Worm (Caenorhabditis elegans): Measurements from ENCODE around the gene gst-14.

Gene gst-14

ce11 chrII:13624330-13624729 lies 8.4 kb upstream of the gst-14 start, which contains the start of gene gst-16:
gst-16 (minus strand) TSS chrII:13624440.
- TF ChIP-seq sma-9 (GFP tag; optimal IDR thresholded peaks at IDR 0.05): no peak
- no peak for TF ChIP-seq sma-9 (tag; optimal IDR thresholded peaks at IDR 0.05)
- peak; percentile 70 for TF ChIP-seq skn-1 (tag; optimal IDR thresholded peaks at IDR 0.05)

- TF ChIP-seq unc-39 (tag; optimal IDR thresholded peaks at IDR 0.05) (no peak), ztf-1 (GFP tag; conservative IDR thresholded peaks at IDR 0.05) (no peak), sma-9 (GFP tag; optimal IDR thresholded peaks at IDR 0.05) (peak; percentile 63), sma-9 (tag; optimal IDR thresholded peaks at IDR 0.05) (no peak), nhr-21 (tag; optimal IDR thresholded peaks at IDR 0.05) (peak; percentile 61)
Measured at ce11 chrII:13617808-13618207, 1.9 kb upstream of the gst-14 start, which contains the start of gene gst-12. gst-12 (minus strand) TSS chrII:13618061.

- no peak for TF ChIP-seq nhr-23 (tag; optimal IDR thresholded peaks at IDR 0.05)
Measured at ce11 chrII:13614516-13614915, 1.4 kb downstream of the gst-14 start.

DNA sequence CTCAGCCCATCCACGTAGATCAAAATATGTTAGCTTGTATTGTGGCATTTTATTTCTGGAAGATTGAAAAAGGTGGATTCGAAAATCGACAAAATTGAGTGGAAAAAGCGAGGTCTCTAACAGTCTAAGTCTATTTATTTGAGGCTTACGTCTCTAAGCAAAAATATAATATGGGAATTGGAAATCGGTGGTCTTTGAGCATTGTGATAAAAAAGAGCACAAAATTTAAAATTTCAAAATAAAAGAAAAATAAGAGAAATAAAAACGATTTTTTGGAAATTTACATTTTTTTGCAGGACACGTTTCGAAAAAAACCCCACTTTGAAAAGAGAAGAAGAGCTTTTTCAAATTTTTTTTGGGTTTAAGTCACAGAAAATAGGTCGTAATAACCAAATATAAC lies 2.8 kb downstream of the gst-14 start, which contains the start of gene gst-15:
TSS of gene gst-15 (minus strand) at position 101 of the 400 bp plus-strand sequence.
- TF ChIP-seq nhr-11 (tag; optimal IDR thresholded peaks at IDR 0.05): no peak
- TF ChIP-seq ama-1 (optimal IDR thresholded peaks at IDR 0.05): no peak
- TF ChIP-seq mab-5 (tag; optimal IDR thresholded peaks at IDR 0.05): no peak
- no peak for TF ChIP-seq nhr-21 (tag; optimal IDR thresholded peaks at IDR 0.05)
- no peak for TF ChIP-seq C34F6.9 (tag; optimal IDR thresholded peaks at IDR 0.05)
- no peak for TF ChIP-seq mbf-1 (tag; optimal IDR thresholded peaks at IDR 0.05)

DNA sequence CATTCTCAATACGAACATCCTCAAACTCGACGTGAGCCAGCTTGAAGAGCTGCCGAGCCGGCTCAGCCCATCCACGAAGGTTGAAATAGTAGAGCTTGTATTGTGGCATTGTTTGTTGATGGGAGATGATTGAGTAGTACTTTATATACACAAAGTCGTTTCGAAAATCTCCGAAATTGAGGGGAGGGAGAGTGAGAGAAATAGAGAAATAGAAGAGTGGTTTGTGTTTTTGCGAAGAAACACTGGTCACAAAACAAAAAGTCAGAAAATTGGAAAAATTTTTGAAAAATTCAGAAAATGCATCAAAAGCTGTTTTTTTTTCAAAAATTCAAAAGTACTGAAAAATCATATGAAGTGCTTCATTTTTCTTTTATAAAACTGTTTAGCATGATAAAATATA lies 4.7 kb downstream of the gst-14 start, which contains the start of gene gst-24:
TSS of gene gst-24 (minus strand) at position 181 of the 400 bp plus-strand sequence.
- TF ChIP-seq zag-1 (tag; optimal IDR thresholded peaks at IDR 0.05) (no peak), C34F6.9 (tag; optimal IDR thresholded peaks at IDR 0.05) (peak; percentile 65), unc-55 (GFP tag; optimal IDR thresholded peaks at IDR 0.05) (peak; percentile 0)

DNA sequence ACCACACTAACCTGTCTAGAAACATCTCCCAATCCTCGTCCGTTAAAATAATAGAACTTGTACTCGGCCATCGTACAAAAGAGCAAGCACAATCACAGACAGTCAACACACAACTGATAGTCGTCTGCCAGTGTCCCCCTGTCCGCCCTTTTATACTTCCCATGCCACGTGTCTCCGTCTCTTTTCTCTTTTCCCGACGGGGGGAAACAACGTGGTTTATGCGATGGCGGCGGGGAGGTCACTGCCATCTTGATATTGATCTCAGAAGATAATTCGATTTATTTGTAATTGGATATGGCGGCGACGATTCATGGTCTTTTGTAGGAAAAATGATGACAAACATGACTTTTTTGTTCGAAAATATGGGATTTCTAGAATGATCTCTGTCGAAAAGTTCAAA lies 6.2 kb downstream of the gst-14 start, which contains the start of gene gst-20:
TSS of gene gst-20 (minus strand) at position 170 of the 400 bp plus-strand sequence.
- TF ChIP-seq nhr-25 (tag; optimal IDR thresholded peaks at IDR 0.05) (peak; percentile 76), aly-2 (tag; optimal IDR thresholded peaks at IDR 0.05) (no peak), F13H6.1 (tag; optimal IDR thresholded peaks at IDR 0.05) (peak; percentile 50), nhr-10 (tag; optimal IDR thresholded peaks at IDR 0.05) (no peak), nhr-21 (tag; optimal IDR thresholded peaks at IDR 0.05) (peak; percentile 68), peb-1 (tag; optimal IDR thresholded peaks at IDR 0.05) (no peak), ztf-11 (tag; optimal IDR thresholded peaks at IDR 0.05) (no peak), skn-1 (tag; optimal IDR thresholded peaks at IDR 0.05) (peak; percentile 36), nhr-129 (tag; optimal IDR thresholded peaks at IDR 0.05) (peak; percentile 6), C34F6.9 (tag; optimal IDR thresholded peaks at IDR 0.05) (no peak), egl-27 (tag; optimal IDR thresholded peaks at IDR 0.05) (no peak), lin-11 (tag; optimal IDR thresholded peaks at IDR 0.05) (no peak), nhr-6 (tag; optimal IDR thresholded peaks at IDR 0.05) (no peak), crh-2 (tag; optimal IDR thresholded peaks at IDR 0.05) (peak; percentile 78), zag-1 (tag; optimal IDR thresholded peaks at IDR 0.05) (no peak), sma-3 (GFP tag; optimal IDR thresholded peaks at IDR 0.05) (peak; percentile 73), fos-1 (tag; optimal IDR thresholded peaks at IDR 0.05) (peak; percentile 35), blmp-1 (tag; optimal IDR thresholded peaks at IDR 0.05; ENCODE audit: insufficient read depth) (peak; percentile 62), nhr-237 (tag; optimal IDR thresholded peaks at IDR 0.05) (no peak), gmeb-1 (tag; optimal IDR thresholded peaks at IDR 0.05) (peak; percentile 21), sma-9 (GFP tag; optimal IDR thresholded peaks at IDR 0.05) (peak; percentile 91), sma-9 (tag; optimal IDR thresholded peaks at IDR 0.05) (no peak), mdl-1 (tag; optimal IDR thresholded peaks at IDR 0.05) (peak; percentile 35 to 76)

ce11 chrII:13600904-13601303 lies 15.0 kb downstream of the gst-14 start, which contains the start of gene csp-1:
csp-1 (plus strand) TSS chrII:13601204.
- TF ChIP-seq gmeb-1 (tag; optimal IDR thresholded peaks at IDR 0.05): no peak
- TF ChIP-seq snpc-4 (tag; optimal IDR thresholded peaks at IDR 0.05): no peak
- no peak for TF ChIP-seq sem-4 (tag; optimal IDR thresholded peaks at IDR 0.05)
- TF ChIP-seq aly-2 (tag; optimal IDR thresholded peaks at IDR 0.05): no peak
- no peak for TF ChIP-seq elt-3 (tag; optimal IDR thresholded peaks at IDR 0.05)
- no peak for TF ChIP-seq unc-55 (GFP tag; optimal IDR thresholded peaks at IDR 0.05)
- no peak for TF ChIP-seq zag-1 (tag; optimal IDR thresholded peaks at IDR 0.05)
- no peak for TF ChIP-seq alr-1 (tag; optimal IDR thresholded peaks at IDR 0.05)
- TF ChIP-seq nhr-6 (tag; optimal IDR thresholded peaks at IDR 0.05): no peak
- no peak for TF ChIP-seq unc-39 (tag; optimal IDR thresholded peaks at IDR 0.05)
- no peak for TF ChIP-seq blmp-1 (tag; optimal IDR thresholded peaks at IDR 0.05; ENCODE audit: insufficient read depth)
- TF ChIP-seq skn-1 (tag; optimal IDR thresholded peaks at IDR 0.05): no peak
- TF ChIP-seq unc-62 (GFP tag; optimal IDR thresholded peaks at IDR 0.05): no peak
- TF ChIP-seq R02D3.7 (tag; optimal IDR thresholded peaks at IDR 0.05): no peak
- no peak for TF ChIP-seq ama-1 (optimal IDR thresholded peaks at IDR 0.05)
- TF ChIP-seq mbf-1 (tag; optimal IDR thresholded peaks at IDR 0.05): no peak
- no peak for TF ChIP-seq nhr-12 (tag; optimal IDR thresholded peaks at IDR 0.05)

All from whole organism, L2 larva.